Fruit fly (Drosophila melanogaster) whole organism, pupa: Measurements from ENCODE around the gene CG14711.

Experiments used
- CG10348 ChIP-seq: fragments of 200-800 bp; sonication (Bioruptor generic); IDR thresholded peaks from 2 replicates; pipeline ENCODE4 v1.3.6; 2022; ENCODE audit warnings: missing biosample characterization, missing genetic modification characterization
- CG12605 ChIP-seq: fragments of 200-800 bp; sonication (Bioruptor generic); IDR thresholded peaks from 2 replicates; pipeline ENCODE4 v1.3.6; 2022; ENCODE audit warnings: missing biosample characterization, missing genetic modification characterization
- CG17806 ChIP-seq: fragments of 200-800 bp; sonication (Bioruptor generic); optimal IDR thresholded peaks from 2 replicates; lab custom pipeline; 2018; ENCODE audit warnings: missing biosample characterization, mild to moderate bottlenecking, missing genetic modification characterization, moderate library complexity
- CG9948 ChIP-seq: fragments of 200-800 bp; sonication (Bioruptor generic); optimal IDR thresholded peaks from 2 replicates; lab custom pipeline; 2018; ENCODE audit warnings: missing biosample characterization, mild to moderate bottlenecking, missing genetic modification characterization, moderate library complexity
- D1 ChIP-seq: fragments of 200-800 bp; sonication (Bioruptor generic); optimal IDR thresholded peaks from 2 replicates; lab custom pipeline; 2018; ENCODE audit warnings: missing biosample characterization, mild to moderate bottlenecking, missing genetic modification characterization, moderate library complexity

DNA sequence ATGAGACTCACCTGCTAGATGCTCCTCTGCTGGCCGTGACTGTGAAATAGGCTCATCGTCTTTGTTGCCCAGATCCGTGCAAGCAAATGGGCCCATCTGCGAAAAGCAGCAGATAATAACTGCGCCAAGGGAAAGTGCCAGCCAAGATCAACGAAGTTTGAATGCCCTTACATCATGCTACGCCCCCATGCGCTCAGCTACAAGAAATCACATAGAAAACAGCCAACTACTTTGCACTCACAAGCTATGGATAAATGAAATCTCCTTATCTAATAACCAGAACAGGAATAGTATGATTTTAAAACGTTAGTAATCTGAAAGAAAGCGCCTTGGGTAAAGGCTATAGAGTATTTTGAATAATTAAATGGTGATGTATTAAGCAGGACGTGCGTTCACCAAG is 48.6 kb downstream of the CG14711 start:
- no peak for TF ChIP-seq CG10348 (GFP tag; lab: Robert Waterston, UW)
- TF ChIP-seq D1 (tag; lab: Kevin White, UChicago), result no peak
- no peak for TF ChIP-seq CG12605 (GFP tag; lab: Robert Waterston, UW)
- peak; percentile 18 for TF ChIP-seq CG9948 (tag; lab: Kevin White, UChicago)
- peak; percentile 29 for TF ChIP-seq CG17806 (tag; lab: Kevin White, UChicago)
